Worm (Caenorhabditis elegans): Measurements from ENCODE around the gene frg-1.

Gene frg-1

ce11 chrIII:12931108-12931507, 47.9 kb upstream of the frg-1 start:
- TF ChIP-seq efl-1 (optimal IDR thresholded peaks at IDR 0.05), result no peak
- peak in 1 of 2 experiments; percentile 22 for TF ChIP-seq efl-1 (GFP tag; optimal IDR thresholded peaks at IDR 0.05 in 1 of 2)
- no peak for TF ChIP-seq isw-1 (GFP tag; IDR thresholded peaks at IDR 0.05)
- TF ChIP-seq grh-1 (GFP tag; IDR thresholded peaks at IDR 0.05), result 0 out of 2 replicates have a peak, but pooled peaks have one; percentile 16

ce11 chrIII:12931786-12932427, 47.1 kb upstream of the frg-1 start, which contains the start of gene rbm-7:
Gene rbm-7 (minus strand): TSS chrIII:12931867.
- TF ChIP-seq nhr-20 (tag; optimal IDR thresholded peaks at IDR 0.05), result peak; percentile 70
- no peak for TF ChIP-seq aha-1 (tag; optimal IDR thresholded peaks at IDR 0.05)
- no peak for TF ChIP-seq vab-15 (tag; optimal IDR thresholded peaks at IDR 0.05)
- no peak for TF ChIP-seq efl-3 (GFP tag; optimal IDR thresholded peaks at IDR 0.05)
- TF ChIP-seq nhr-85 (tag), result peak; percentile 78
- TF ChIP-seq blmp-1 (tag; optimal IDR thresholded peaks at IDR 0.05), result peak; percentile 65
- no peak for TF ChIP-seq unc-98 (GFP tag; IDR thresholded peaks at IDR 0.05)
- TF ChIP-seq mab-9 (GFP tag; IDR thresholded peaks at IDR 0.05), result no peak
- TF ChIP-seq nhr-90 (tag; optimal IDR thresholded peaks at IDR 0.05; ENCODE audit: poor library complexity), result peak; percentile 76
- TF ChIP-seq unc-86 (tag; optimal IDR thresholded peaks at IDR 0.05), result peak; percentile 72
- peak; percentile 87 to 89 for TF ChIP-seq lsy-2 (tag; optimal IDR thresholded peaks at IDR 0.05)
- TF ChIP-seq ceh-90 (tag; optimal IDR thresholded peaks at IDR 0.05), result peak; percentile 4
- TF ChIP-seq pax-3 (tag; optimal IDR thresholded peaks at IDR 0.05), result no peak
- TF ChIP-seq rnt-1 (tag; optimal IDR thresholded peaks at IDR 0.05), result peak; percentile 87
- TF ChIP-seq ceh-63 (GFP tag; optimal IDR thresholded peaks at IDR 0.05), result no peak
- TF ChIP-seq nhr-19 (GFP tag; conservative IDR thresholded peaks at IDR 0.05), result no peak; the same call in 1 of the 2 replicates
- TF ChIP-seq ets-5 (GFP tag; IDR thresholded peaks at IDR 0.05), result no peak
- TF ChIP-seq pqm-1 (tag; optimal IDR thresholded peaks at IDR 0.05), result no peak
- TF ChIP-seq sox-4 (tag; optimal IDR thresholded peaks at IDR 0.05), result no peak
- no peak for TF ChIP-seq egl-27 (tag; optimal IDR thresholded peaks at IDR 0.05)
- peak; percentile 78 to 82 for TF ChIP-seq efl-1 (optimal IDR thresholded peaks at IDR 0.05)
- peak; percentile 77 to 97 for TF ChIP-seq efl-1 (GFP tag; optimal IDR thresholded peaks at IDR 0.05 in 1 of 2)
- peak; percentile 69 for TF ChIP-seq isw-1 (GFP tag; IDR thresholded peaks at IDR 0.05)
- peak; percentile 79 to 86 for TF ChIP-seq lin-35 (GFP tag; optimal IDR thresholded peaks at IDR 0.05)
- TF ChIP-seq lin-15B (tag; optimal IDR thresholded peaks at IDR 0.05), result peak; percentile 67
- TF ChIP-seq elt-2 (tag; optimal IDR thresholded peaks at IDR 0.05), result peak; percentile 24
- TF ChIP-seq zag-1 (tag; optimal IDR thresholded peaks at IDR 0.05), result no peak
- TF ChIP-seq lin-14 (GFP tag; optimal IDR thresholded peaks at IDR 0.05), result no peak
- peak; percentile 56 for TF ChIP-seq jun-1 (tag; optimal IDR thresholded peaks at IDR 0.05)
- peak; percentile 80 for TF ChIP-seq swsn-7 (tag; optimal IDR thresholded peaks at IDR 0.05)
- TF ChIP-seq alr-1 (tag; optimal IDR thresholded peaks at IDR 0.05; ENCODE audit: borderline replicate concordance), result no peak
- TF ChIP-seq hpl-2 (GFP tag; optimal IDR thresholded peaks at IDR 0.05), result no peak
- no peak for TF ChIP-seq unc-30 (tag; optimal IDR thresholded peaks at IDR 0.05)
- peak; percentile 64 for TF ChIP-seq skn-1 (tag; optimal IDR thresholded peaks at IDR 0.05)
- TF ChIP-seq ztf-11 (tag; optimal IDR thresholded peaks at IDR 0.05), result peak in 1 of 2 experiments; percentile 21
- peak; percentile 81 for TF ChIP-seq snu-23 (GFP tag; optimal IDR thresholded peaks at IDR 0.05)
- peak; percentile 53; the same call in 1 of the 2 replicates for TF ChIP-seq grh-1 (GFP tag; IDR thresholded peaks at IDR 0.05)
- peak; percentile 60 for TF ChIP-seq lin-13 (GFP tag; optimal IDR thresholded peaks at IDR 0.05)
- peak; percentile 52 for TF ChIP-seq C16A3.4 (tag; optimal IDR thresholded peaks at IDR 0.05)
- TF ChIP-seq mdl-1 (tag; optimal IDR thresholded peaks at IDR 0.05), result peak in 1 of 2 experiments; percentile 59
- no peak for TF ChIP-seq lir-3 (tag; optimal IDR thresholded peaks at IDR 0.05; ENCODE audit: poor library complexity)
- peak; percentile 76 for TF ChIP-seq xbp-1 (tag; optimal IDR thresholded peaks at IDR 0.05)
- TF ChIP-seq nhr-77 (tag; optimal IDR thresholded peaks at IDR 0.05), result peak; percentile 36
- TF ChIP-seq elt-3 (tag; optimal IDR thresholded peaks at IDR 0.05), result peak in 2 of 6 experiments; percentile 17 to 38
- no peak for TF ChIP-seq sptf-1 (tag; optimal IDR thresholded peaks at IDR 0.05)
- TF ChIP-seq ztf-4 (tag; optimal IDR thresholded peaks at IDR 0.05), result no peak
- peak; percentile 66 for TF ChIP-seq irx-1 (tag; optimal IDR thresholded peaks at IDR 0.05)
- no peak for TF ChIP-seq nhr-12 (tag; optimal IDR thresholded peaks at IDR 0.05)
- TF ChIP-seq Y116A8C.19 (tag; optimal IDR thresholded peaks at IDR 0.05; ENCODE audit: borderline replicate concordance), result no peak

All from whole organism, L1 larva.